Worm (Caenorhabditis elegans): ENCODE results near the gene C05E4.15.

Gene C05E4.15

ce11 chrV:773256-773655 is 12.1 kb upstream of the C05E4.15 start, which contains the start of gene sti-1 (continued):
- TF ChIP-seq mcd-1 (GFP tag; IDR thresholded peaks at IDR 0.05), result peak; percentile 98
- no peak for TF ChIP-seq F39B2.1 (GFP tag; IDR thresholded peaks at IDR 0.05)
- no peak for TF ChIP-seq nfya-2 (GFP tag; IDR thresholded peaks at IDR 0.05)
- peak; percentile 80 for TF ChIP-seq dpl-1 (GFP tag; optimal IDR thresholded peaks at IDR 0.05)
- no peak for TF ChIP-seq hrde-1 (tag; optimal IDR thresholded peaks at IDR 0.05; ENCODE audit: borderline replicate concordance)
- TF ChIP-seq die-1 (tag; optimal IDR thresholded peaks at IDR 0.05), result no peak
- no peak for TF ChIP-seq athp-1 (tag; optimal IDR thresholded peaks at IDR 0.05)
- no peak for TF ChIP-seq B0035.1 (tag; optimal IDR thresholded peaks at IDR 0.05)
- TF ChIP-seq zfh-2 (GFP tag; conservative IDR thresholded peaks at IDR 0.05), result no peak
- no peak for TF ChIP-seq F10E7.11 (tag; optimal IDR thresholded peaks at IDR 0.05)
- TF ChIP-seq Y53G8AR.9 (GFP tag; conservative IDR thresholded peaks at IDR 0.05), result no peak
- TF ChIP-seq lin-26 (GFP tag; IDR thresholded peaks at IDR 0.05), result no peak
- TF ChIP-seq ztf-18 (tag; optimal IDR thresholded peaks at IDR 0.05), result no peak
- no peak for TF ChIP-seq ztf-25 (GFP tag; IDR thresholded peaks at IDR 0.05)
- 0 out of 2 replicates have a peak, but pooled peaks have one; percentile 7 for TF ChIP-seq hmg-20 (GFP tag; IDR thresholded peaks at IDR 0.05)
- TF ChIP-seq dpff-1 (tag; optimal IDR thresholded peaks at IDR 0.05), result no peak
- TF ChIP-seq hlh-26 (GFP tag; conservative IDR thresholded peaks at IDR 0.05), result no peak
- TF ChIP-seq let-607 (tag; optimal IDR thresholded peaks at IDR 0.05), result no peak
- TF ChIP-seq ceh-91 (GFP tag; IDR thresholded peaks at IDR 0.05), result peak; percentile 47
- TF ChIP-seq ZK185.1 (tag; optimal IDR thresholded peaks at IDR 0.05; ENCODE audit: poor library complexity, severe bottlenecking), result peak; percentile 7
- TF ChIP-seq ccch-3 (GFP tag; optimal IDR thresholded peaks at IDR 0.05), result no peak
- no peak for TF ChIP-seq somi-1 (GFP tag; optimal IDR thresholded peaks at IDR 0.05)
- peak; percentile 47 for TF ChIP-seq ceh-27 (GFP tag; optimal IDR thresholded peaks at IDR 0.05)
- no peak for TF ChIP-seq attf-5 (GFP tag; optimal IDR thresholded peaks at IDR 0.05)
- no peak for TF ChIP-seq egl-18 (GFP tag; IDR thresholded peaks at IDR 0.05)
- TF ChIP-seq efl-1 (GFP tag; optimal IDR thresholded peaks at IDR 0.05), result peak; percentile 92
- TF ChIP-seq nhr-179 (tag; optimal IDR thresholded peaks at IDR 0.05), result no peak
- TF ChIP-seq Y53F4B.3 (GFP tag; IDR thresholded peaks at IDR 0.05), result no peak
- TF ChIP-seq lin-35 (GFP tag; optimal IDR thresholded peaks at IDR 0.05), result peak; percentile 39 to 85 (median 72)
- TF ChIP-seq T07F8.4 (tag; optimal IDR thresholded peaks at IDR 0.05), result no peak
- TF ChIP-seq akir-1 (GFP tag; optimal IDR thresholded peaks at IDR 0.05), result no peak
- no peak for TF ChIP-seq ama-1 (optimal IDR thresholded peaks at IDR 0.05)
- TF ChIP-seq ama-1 (GFP tag; optimal IDR thresholded peaks at IDR 0.05), result no peak
- no peak for TF ChIP-seq F49E8.2 (tag; optimal IDR thresholded peaks at IDR 0.05; ENCODE audit: insufficient read depth)
- TF ChIP-seq snpc-1.3 (tag; optimal IDR thresholded peaks at IDR 0.05; ENCODE audit: insufficient read depth), result peak; percentile 36
- peak; percentile 55 for TF ChIP-seq tbp1 (GFP tag; optimal IDR thresholded peaks at IDR 0.05)
- TF ChIP-seq sptf-2 (GFP tag; optimal IDR thresholded peaks at IDR 0.05), result no peak
- TF ChIP-seq madf-6 (GFP tag; IDR thresholded peaks at IDR 0.05), result peak; percentile 72
- peak; percentile 85 for TF ChIP-seq D2030.7 (GFP tag; IDR thresholded peaks at IDR 0.05)
- no peak for TF ChIP-seq xnd-1 (tag; optimal IDR thresholded peaks at IDR 0.05)
- no peak for TF ChIP-seq nhr-27 (tag; optimal IDR thresholded peaks at IDR 0.05)
- TF ChIP-seq snpc-1.1 (tag; optimal IDR thresholded peaks at IDR 0.05; ENCODE audit: insufficient read depth), result peak; percentile 32
- TF ChIP-seq lin-54 (GFP tag; optimal IDR thresholded peaks at IDR 0.05), result peak; percentile 94
- no peak for TF ChIP-seq madf-10 (tag; optimal IDR thresholded peaks at IDR 0.05)
- TF ChIP-seq tlf-1 (GFP tag; optimal IDR thresholded peaks at IDR 0.05), result peak; percentile 56
- TF ChIP-seq rpc-1 (optimal IDR thresholded peaks at IDR 0.05), result peak; percentile 42
- no peak for TF ChIP-seq rpc-1 (tag; optimal IDR thresholded peaks at IDR 0.05)
- peak; percentile 98 for TF ChIP-seq hsf-1 (GFP tag; IDR thresholded peaks at IDR 0.05)
- TF ChIP-seq ceh-58 (GFP tag; IDR thresholded peaks at IDR 0.05), result no peak

Measured in whole organism, young adult.